Fruit fly (Drosophila melanogaster) whole organism, adult: ENCODE data around the gene CG14362.
A peak's percentile ranks its signal among the peaks of the same experiment; 100 is the strongest.

ENCODE experiments used
- CG11617 ChIP-seq: fragments of 200-800 bp; sonication (Bioruptor generic); optimal IDR thresholded peaks from 2 replicates; lab custom pipeline; 2017; ENCODE audit warnings: mild to moderate bottlenecking, missing biosample characterization, missing genetic modification reagents, missing genetic modification characterization
- CG12768 ChIP-seq: fragments of 200-800 bp; sonication (Bioruptor generic); optimal IDR thresholded peaks from 2 replicates; lab custom pipeline; 2017; ENCODE audit warnings: missing biosample characterization, missing genetic modification characterization, mild to moderate bottlenecking, moderate library complexity, missing genetic modification reagents
- CG14711 ChIP-seq: fragments of 200-800 bp; sonication (Bioruptor generic); optimal IDR thresholded peaks from 2 replicates; lab custom pipeline; 2018; ENCODE audit warnings: missing biosample characterization, mild to moderate bottlenecking, missing genetic modification characterization, moderate library complexity
- CG1620 ChIP-seq: fragments of 200-800 bp; sonication (Bioruptor generic); optimal IDR thresholded peaks from 2 replicates; lab custom pipeline; 2016; ENCODE audit warnings: missing biosample characterization, missing genetic modification characterization
- CG33017 ChIP-seq: fragments of 200-800 bp; sonication (Bioruptor generic); optimal IDR thresholded peaks from 2 replicates; lab custom pipeline; 2018; ENCODE audit warnings: missing biosample characterization, mild to moderate bottlenecking, missing genetic modification characterization, moderate library complexity
- CG5204 ChIP-seq: fragments of 200-800 bp; sonication (Bioruptor generic); optimal IDR thresholded peaks from 2 replicates; lab custom pipeline; 2016; ENCODE audit warnings: missing biosample characterization, missing genetic modification characterization
- CG7045 ChIP-seq: fragments of 200-800 bp; sonication (Bioruptor generic); optimal IDR thresholded peaks from 2 replicates; lab custom pipeline; 2017; ENCODE audit warnings: missing biosample characterization, mild to moderate bottlenecking, missing genetic modification characterization
- CG7101 ChIP-seq: fragments of 200-800 bp; sonication (Bioruptor generic); optimal IDR thresholded peaks from 2 replicates; lab custom pipeline; 2018; ENCODE audit warnings: missing biosample characterization, mild to moderate bottlenecking, missing genetic modification characterization, moderate library complexity
- Clk ChIP-seq: fragments of 200-800 bp; sonication (Bioruptor generic); optimal IDR thresholded peaks from 2 replicates; lab custom pipeline; 2017; ENCODE audit warnings: missing biosample characterization, missing genetic modification characterization
- Crg-1 ChIP-seq: fragments of 200-800 bp; sonication (Bioruptor generic); optimal IDR thresholded peaks from 2 replicates; lab custom pipeline; 2016; ENCODE audit warnings: missing biosample characterization, missing genetic modification characterization
- Hr96 ChIP-seq: fragments of 200-800 bp; sonication (Bioruptor generic); optimal IDR thresholded peaks from 2 replicates; lab custom pipeline; 2016; ENCODE audit warnings: missing biosample characterization, missing genetic modification characterization
- Mnt ChIP-seq: fragments of 200-800 bp; sonication (Bioruptor generic); optimal IDR thresholded peaks from 2 replicates; lab custom pipeline; 2016; ENCODE audit warnings: missing biosample characterization, mild to moderate bottlenecking, missing genetic modification characterization
- bab1 ChIP-seq: fragments of 200-800 bp; sonication (Bioruptor generic); optimal IDR thresholded peaks from 3 replicates; lab custom pipeline; 2019; ENCODE audit warnings: missing biosample characterization, mild to moderate bottlenecking, missing genetic modification characterization, moderate library complexity
- cic ChIP-seq: fragments of 200-800 bp; sonication (Bioruptor generic); optimal IDR thresholded peaks from 2 replicates; lab custom pipeline; 2017; ENCODE audit warnings: missing biosample characterization, mild to moderate bottlenecking, missing genetic modification characterization, moderate library complexity
- cnc ChIP-seq, 2 experiments: fragments of >200 bp; optimal IDR thresholded peaks; 2 replicates each; lab custom pipeline; 2017
- kay ChIP-seq: fragments of 200-800 bp; sonication (Bioruptor generic); peaks from one replicate; lab custom pipeline; 2016; ENCODE audit warnings: missing biosample characterization, missing genetic modification characterization, borderline replicate concordance
- ovo ChIP-seq: fragments of 200-800 bp; sonication (Bioruptor generic); optimal IDR thresholded peaks from 2 replicates; lab custom pipeline; 2016; ENCODE audit warnings: missing biosample characterization, missing genetic modification characterization
- pad ChIP-seq: fragments of 200-800 bp; sonication (Bioruptor generic); optimal IDR thresholded peaks from 3 replicates; lab custom pipeline; 2017; ENCODE audit warnings: missing biosample characterization, missing genetic modification characterization, mild to moderate bottlenecking, moderate library complexity, missing genetic modification reagents
- tj ChIP-seq: fragments of 200-800 bp; sonication (Bioruptor generic); optimal IDR thresholded peaks from 3 replicates; lab custom pipeline; 2017; ENCODE audit warnings: missing biosample characterization, mild to moderate bottlenecking, missing genetic modification characterization, moderate library complexity
- toe ChIP-seq: fragments of 200-800 bp; sonication (Bioruptor generic); optimal IDR thresholded peaks from 2 replicates; lab custom pipeline; 2016; ENCODE audit warnings: missing biosample characterization, missing genetic modification characterization

CG14362 gene

DNA sequence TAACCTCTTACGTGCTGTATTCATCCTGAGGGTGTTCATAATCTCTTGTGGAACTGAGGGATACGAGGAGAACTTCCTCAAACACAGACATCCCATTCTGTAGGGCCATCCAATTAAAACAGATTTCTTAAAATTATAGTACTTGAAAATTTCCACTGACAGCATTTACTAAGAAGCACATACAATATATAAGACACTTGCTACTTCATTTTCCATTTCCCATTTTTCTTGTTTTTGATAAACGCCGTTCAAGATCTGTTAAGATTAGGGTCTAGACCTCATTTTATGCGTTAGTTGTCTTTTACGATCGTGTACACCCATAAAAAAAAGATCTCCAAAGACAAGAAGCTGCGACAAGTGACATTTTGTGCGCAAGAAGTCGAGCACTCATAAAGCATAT, at the start of gene CG14362:
Gene CG14362 (minus strand): TSS at position 101 of the 400 bp plus-strand sequence.
- TF ChIP-seq cnc (optimal IDR thresholded peaks at IDR 0.05; lab: Kevin White, UChicago), result no peak
- TF ChIP-seq Mnt (GFP tag; lab: Kevin White, UChicago), result no peak
- TF ChIP-seq pad (GFP tag; lab: Kevin White, UChicago), result no peak
- no peak for TF ChIP-seq CG7101 (tag; lab: Kevin White, UChicago)
- no peak for TF ChIP-seq CG11617
- TF ChIP-seq toe, result no peak
- TF ChIP-seq Crg-1 (GFP tag; lab: Kevin White, UChicago), result no peak
- no peak for TF ChIP-seq CG5204 (GFP tag; lab: Kevin White, UChicago)
- no peak for TF ChIP-seq CG1620 (GFP tag; lab: Kevin White, UChicago)
- no peak for TF ChIP-seq ovo (GFP tag; lab: Kevin White, UChicago)
- no peak for TF ChIP-seq CG7045 (GFP tag; lab: Kevin White, UChicago)
- TF ChIP-seq Clk (GFP tag; lab: Kevin White, UChicago), result no peak
- TF ChIP-seq CG14711 (tag; lab: Kevin White, UChicago), result no peak
- no peak for TF ChIP-seq Hr96 (GFP tag; lab: Kevin White, UChicago)
- TF ChIP-seq bab1 (GFP tag; lab: Kevin White, UChicago), result no peak
- no peak for TF ChIP-seq tj (GFP tag; lab: Kevin White, UChicago)
- TF ChIP-seq CG33017 (tag; lab: Kevin White, UChicago), result no peak
- no peak for TF ChIP-seq cic (GFP tag; lab: Kevin White, UChicago)
- no peak for TF ChIP-seq kay (GFP tag; lab: Kevin White, UChicago)

DNA sequence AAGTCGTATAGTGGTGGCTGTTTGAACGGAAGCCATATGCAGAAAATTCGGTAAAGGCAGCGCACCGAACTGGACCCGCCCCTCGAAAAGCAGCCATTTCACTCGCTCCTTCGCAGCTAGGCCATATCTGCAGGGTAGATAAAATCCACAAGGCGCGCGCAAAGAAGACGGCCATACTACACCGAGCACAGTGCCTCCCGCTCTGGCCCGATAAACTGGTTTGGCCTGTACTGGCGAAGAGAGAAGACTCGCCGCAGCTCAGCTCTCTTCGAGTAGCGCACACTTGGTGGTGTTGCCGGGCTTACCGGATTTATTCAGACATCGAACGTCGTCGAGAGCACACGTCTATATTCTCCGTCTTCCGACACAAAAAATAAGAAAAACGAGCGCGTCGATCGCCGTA, 46.3 kb upstream of the CG14362 start, which contains the start of gene ems:
Gene ems (plus strand): TSS at position 311 of the 403 bp plus-strand sequence.
- TF ChIP-seq pad (GFP tag; lab: Kevin White, UChicago) (peak; percentile 83), CG7045 (GFP tag; lab: Kevin White, UChicago) (no peak)

DNA sequence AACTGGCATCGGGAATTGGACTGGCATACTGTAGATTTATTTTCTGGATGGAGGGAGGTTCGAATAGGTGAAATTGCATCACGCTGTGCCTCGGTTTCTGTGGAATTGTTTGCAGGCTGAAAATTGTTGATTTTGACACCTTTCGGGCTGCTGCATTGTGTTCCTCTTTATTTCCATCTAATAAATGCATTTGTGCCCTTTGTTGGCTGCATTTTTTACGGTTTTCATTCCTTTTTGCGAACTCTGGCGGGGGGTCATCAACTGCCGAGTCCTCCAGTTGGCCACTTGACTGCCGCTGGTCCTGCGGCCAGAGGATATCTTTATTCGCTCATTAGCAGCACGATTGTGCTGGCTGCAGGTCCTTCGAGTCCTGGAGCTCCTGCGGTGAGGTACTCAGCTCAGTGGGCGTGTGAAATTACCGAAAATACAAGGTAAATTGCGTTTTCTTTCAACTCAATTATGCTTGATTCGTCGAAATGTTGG, 44.5 kb upstream of the CG14362 start:
- TF ChIP-seq cic (GFP tag; lab: Kevin White, UChicago), result no peak
- TF ChIP-seq CG5204 (GFP tag; lab: Kevin White, UChicago), result no peak
- TF ChIP-seq Clk (GFP tag; lab: Kevin White, UChicago), result no peak
- no peak for TF ChIP-seq Mnt (GFP tag; lab: Kevin White, UChicago)
- TF ChIP-seq CG11617, result no peak
- TF ChIP-seq ovo (GFP tag; lab: Kevin White, UChicago), result no peak
- no peak for TF ChIP-seq CG7101 (tag; lab: Kevin White, UChicago)
- no peak for TF ChIP-seq tj (GFP tag; lab: Kevin White, UChicago)
- TF ChIP-seq Crg-1 (GFP tag; lab: Kevin White, UChicago), result no peak
- TF ChIP-seq kay (GFP tag; lab: Kevin White, UChicago), result no peak
- no peak for TF ChIP-seq CG1620 (GFP tag; lab: Kevin White, UChicago)
- TF ChIP-seq CG33017 (tag; lab: Kevin White, UChicago), result no peak
- no peak for TF ChIP-seq Hr96 (GFP tag; lab: Kevin White, UChicago)
- TF ChIP-seq CG12768, result no peak

DNA sequence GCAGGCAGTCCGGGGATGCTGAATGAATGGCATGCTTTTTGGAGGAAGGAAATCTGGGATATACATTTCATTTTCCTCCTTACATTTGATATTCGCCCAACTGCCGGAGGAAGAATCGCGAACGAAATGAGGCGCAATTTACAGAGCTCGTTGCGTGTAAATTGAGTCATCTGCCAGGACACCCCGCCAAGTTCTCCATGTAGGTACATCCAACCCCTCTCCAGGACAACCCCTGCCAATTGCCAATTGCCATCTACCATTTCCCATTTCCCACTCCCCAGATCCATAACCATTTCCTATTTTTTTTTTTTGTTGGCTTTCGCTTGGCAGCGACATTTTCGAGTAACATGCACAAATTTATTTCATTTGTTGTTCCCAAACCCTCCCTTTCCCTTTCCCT, 41.6 kb upstream of the CG14362 start:
- no peak for TF ChIP-seq tj (GFP tag; lab: Kevin White, UChicago)
- no peak for TF ChIP-seq CG7045 (GFP tag; lab: Kevin White, UChicago)
- TF ChIP-seq CG14711 (tag; lab: Kevin White, UChicago), result no peak
- TF ChIP-seq cic (GFP tag; lab: Kevin White, UChicago), result no peak

DNA sequence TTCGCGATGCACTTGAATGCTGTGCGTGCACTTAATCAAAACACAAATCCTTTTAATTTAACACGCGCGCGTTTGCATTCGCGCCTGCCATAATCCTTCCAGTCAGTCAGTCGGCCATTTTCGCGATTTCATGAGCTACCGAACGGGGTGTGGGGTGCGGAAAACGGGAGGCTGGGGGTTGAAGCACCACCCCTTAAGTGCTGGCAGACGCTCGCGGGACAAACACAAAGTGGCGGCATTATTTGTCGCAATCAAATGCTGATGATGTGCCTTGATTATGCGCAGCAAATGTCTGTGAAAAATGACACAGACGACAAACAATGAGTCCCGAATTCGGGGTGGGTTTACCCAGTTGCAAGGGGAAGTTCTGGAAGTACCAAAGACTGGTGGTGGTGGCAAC, 40.3 kb upstream of the CG14362 start:
- no peak for TF ChIP-seq cic (GFP tag; lab: Kevin White, UChicago)
- no peak for TF ChIP-seq CG5204 (GFP tag; lab: Kevin White, UChicago)
- no peak for TF ChIP-seq ovo (GFP tag; lab: Kevin White, UChicago)
- no peak for TF ChIP-seq CG7101 (tag; lab: Kevin White, UChicago)
- no peak for TF ChIP-seq Hr96 (GFP tag; lab: Kevin White, UChicago)
- no peak for TF ChIP-seq CG33017 (tag; lab: Kevin White, UChicago)
- TF ChIP-seq CG7045 (GFP tag; lab: Kevin White, UChicago), result no peak
- TF ChIP-seq Crg-1 (GFP tag; lab: Kevin White, UChicago), result no peak
- no peak for TF ChIP-seq Clk (GFP tag; lab: Kevin White, UChicago)
- no peak for TF ChIP-seq toe
- TF ChIP-seq tj (GFP tag; lab: Kevin White, UChicago), result no peak
- TF ChIP-seq bab1 (GFP tag; lab: Kevin White, UChicago), result no peak
- TF ChIP-seq cnc (optimal IDR thresholded peaks at IDR 0.05; lab: Kevin White, UChicago), result no peak
- no peak for TF ChIP-seq CG14711 (tag; lab: Kevin White, UChicago)
- TF ChIP-seq CG12768, result no peak
- no peak for TF ChIP-seq CG11617

DNA sequence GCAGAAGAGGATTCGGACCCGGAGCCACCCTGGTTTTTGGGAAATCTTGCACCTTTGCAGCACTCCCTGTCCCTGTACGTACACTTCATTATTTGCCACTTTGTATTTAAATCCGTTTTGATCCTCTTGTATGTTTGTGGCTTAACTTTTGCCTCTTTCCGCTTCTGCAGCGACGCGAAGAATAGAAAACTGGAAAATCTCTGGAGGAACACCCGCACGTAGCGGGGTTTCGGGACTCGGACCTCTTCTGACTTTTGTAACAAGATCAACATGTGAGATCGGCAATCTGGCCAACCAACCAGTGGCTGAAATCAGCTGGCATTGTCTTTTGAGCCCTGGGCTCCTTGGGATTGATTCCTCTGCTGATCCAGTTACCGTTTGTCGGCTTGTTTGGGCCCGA, 39.5 kb upstream of the CG14362 start:
- TF ChIP-seq cic (GFP tag; lab: Kevin White, UChicago) (no peak), toe (no peak), CG7101 (tag; lab: Kevin White, UChicago) (no peak), CG14711 (tag; lab: Kevin White, UChicago) (no peak), pad (GFP tag; lab: Kevin White, UChicago) (no peak), CG5204 (GFP tag; lab: Kevin White, UChicago) (no peak), bab1 (GFP tag; lab: Kevin White, UChicago) (no peak)
